Fruit fly (Drosophila melanogaster) whole organism, embryonic: ENCODE results near the gene RpLP1.
A peak's percentile ranks its signal among the peaks of the same experiment; 100 is the strongest.

Source experiments
- ATbp ChIP-seq: fragments of 200-800 bp; sonication (Bioruptor generic); optimal IDR thresholded peaks from 2 replicates; lab custom pipeline; 2017; ENCODE audit warnings: missing biosample characterization, mild to moderate bottlenecking, missing genetic modification characterization, missing genetic modification reagents
- Atf3 ChIP-seq: fragments of 200-800 bp; sonication (Bioruptor generic); optimal IDR thresholded peaks from 3 replicates; lab custom pipeline; 2016; ENCODE audit warnings: missing biosample characterization, missing genetic modification characterization
- CG10431 ChIP-seq: fragments of 200-800 bp; sonication (Bioruptor generic); optimal IDR thresholded peaks from 3 replicates; lab custom pipeline; 2018; ENCODE audit warnings: missing biosample characterization, mild to moderate bottlenecking, missing genetic modification characterization
- CG12391 ChIP-seq: fragments of 200-800 bp; sonication (Bioruptor generic); optimal IDR thresholded peaks from 3 replicates; lab custom pipeline; 2018; ENCODE audit warnings: missing biosample characterization, mild to moderate bottlenecking, missing genetic modification characterization, moderate library complexity
- CG13287 ChIP-seq: fragments of 200-800 bp; sonication (Bioruptor generic); IDR thresholded peaks from 2 replicates; pipeline ENCODE4 v1.3.6; 2022; ENCODE audit warnings: missing biosample characterization, missing genetic modification characterization; ENCODE audit not compliant: partially characterized antibody
- CG13624 ChIP-seq: fragments of 200-800 bp; sonication (Bioruptor generic); optimal IDR thresholded peaks from 2 replicates; lab custom pipeline; 2016; ENCODE audit warnings: missing biosample characterization, missing genetic modification characterization
- CG16779 ChIP-seq: fragments of 200-800 bp; sonication (Bioruptor generic); IDR thresholded peaks from 2 replicates; pipeline ENCODE4 v1.3.6; 2022; ENCODE audit warnings: missing biosample characterization, missing genetic modification characterization
- CG16813 ChIP-seq: fragments of 200-800 bp; sonication (Bioruptor generic); IDR thresholded peaks from 3 replicates; pipeline ENCODE4 v1.3.6; 2022; ENCODE audit warnings: missing biosample characterization, missing genetic modification characterization; ENCODE audit not compliant: partially characterized antibody
- CG17186 ChIP-seq: fragments of 200-800 bp; sonication (Bioruptor generic); optimal IDR thresholded peaks from 3 replicates; lab custom pipeline; 2017; ENCODE audit warnings: missing biosample characterization, missing genetic modification reagents, missing genetic modification characterization
- CG17612 ChIP-seq: fragments of 200-800 bp; sonication (Bioruptor generic); IDR thresholded peaks from 2 replicates; pipeline ENCODE4 v1.3.6; 2022; ENCODE audit warnings: missing biosample characterization, missing genetic modification characterization
- CG18619 ChIP-seq: fragments of 200-800 bp; sonication (Bioruptor generic); optimal IDR thresholded peaks from 3 replicates; lab custom pipeline; 2017; ENCODE audit warnings: missing biosample characterization, mild to moderate bottlenecking, missing genetic modification characterization
- CG31224 ChIP-seq: fragments of 200-800 bp; sonication (Bioruptor generic); IDR thresholded peaks from 2 replicates; pipeline ENCODE4 v1.3.6; 2022; ENCODE audit warnings: missing biosample characterization, missing genetic modification characterization
- CG31388 ChIP-seq: fragments of 200-800 bp; sonication (Bioruptor generic); optimal IDR thresholded peaks from 2 replicates; lab custom pipeline; 2016; ENCODE audit warnings: missing biosample characterization, missing genetic modification characterization
- CG33213 ChIP-seq: fragments of 200-800 bp; sonication (Bioruptor generic); optimal IDR thresholded peaks from 3 replicates; lab custom pipeline; 2016; ENCODE audit warnings: missing biosample characterization, missing genetic modification characterization
- CG34422 ChIP-seq: fragments of 200-800 bp; sonication (Bioruptor generic); IDR thresholded peaks from 3 replicates; pipeline ENCODE4 v1.3.6; 2022; ENCODE audit warnings: missing biosample characterization, missing genetic modification characterization
- CG4282 ChIP-seq: fragments of 200-800 bp; sonication (Bioruptor generic); optimal IDR thresholded peaks from 2 replicates; lab custom pipeline; 2016; ENCODE audit warnings: missing biosample characterization, missing genetic modification characterization
- CG6254 ChIP-seq: fragments of 200-800 bp; sonication (Bioruptor generic); optimal IDR thresholded peaks from 3 replicates; lab custom pipeline; 2017; ENCODE audit warnings: mild to moderate bottlenecking, missing biosample characterization, missing genetic modification reagents, missing genetic modification characterization
- CG6791 ChIP-seq: fragments of 200-800 bp; sonication (Bioruptor generic); IDR thresholded peaks from 3 replicates; pipeline ENCODE4 v1.3.6; 2022; ENCODE audit warnings: missing biosample characterization, missing genetic modification characterization; ENCODE audit not compliant: partially characterized antibody
- D19A ChIP-seq: fragments of 200-800 bp; optimal IDR thresholded peaks from 3 replicates; lab custom pipeline; 2019; ENCODE audit warnings: missing biosample characterization, mild to moderate bottlenecking, missing genetic modification characterization, moderate library complexity
- Dad ChIP-seq: fragments of 200-800 bp; sonication (Bioruptor generic); optimal IDR thresholded peaks from 3 replicates; lab custom pipeline; 2016; ENCODE audit warnings: missing biosample characterization, missing genetic modification characterization
- Dbx ChIP-seq: fragments of 200-800 bp; sonication (Bioruptor generic); IDR thresholded peaks from 3 replicates; pipeline ENCODE4 v1.3.6; 2022; ENCODE audit warnings: missing biosample characterization, missing genetic modification characterization
- Dll ChIP-seq: fragments of 200-800 bp; sonication (Bioruptor generic); IDR thresholded peaks from 4 replicates; pipeline ENCODE4 v1.3.6; 2022; ENCODE audit warnings: missing biosample characterization, missing genetic modification characterization; ENCODE audit not compliant: partially characterized antibody
- Drgx ChIP-seq: fragments of 200-800 bp; sonication (Bioruptor generic); IDR thresholded peaks from 2 replicates; pipeline ENCODE4 v1.3.6; 2022; ENCODE audit warnings: missing biosample characterization, missing genetic modification characterization
- Eip74EF ChIP-seq, 2 experiments: fragments of 200-800 bp in 1 of 2; fragments of >200 bp in 1 of 2; sonication (Bioruptor generic) in 1 of 2; optimal IDR thresholded peaks; 2 replicates each; lab custom pipeline; 2017 to 2019; ENCODE audit warnings: missing biosample characterization in 2 of 2, missing genetic modification characterization in 2 of 2, mild to moderate bottlenecking in 1 of 2, moderate library complexity in 1 of 2
- Ets97D ChIP-seq: fragments of 200-800 bp; sonication (Bioruptor generic); optimal IDR thresholded peaks from 3 replicates; lab custom pipeline; 2016; ENCODE audit warnings: missing biosample characterization, missing genetic modification characterization
- Mes4 ChIP-seq: fragments of 200-800 bp; sonication (Bioruptor generic); optimal IDR thresholded peaks from 2 replicates; lab custom pipeline; 2016; ENCODE audit warnings: missing biosample characterization, missing genetic modification characterization
- NK7.1 ChIP-seq: fragments of 200-800 bp; sonication (Bioruptor generic); optimal IDR thresholded peaks from 3 replicates; lab custom pipeline; 2016; ENCODE audit warnings: missing biosample characterization, missing genetic modification characterization
- Nf-YA ChIP-seq: fragments of 200-800 bp; sonication (Bioruptor generic); IDR thresholded peaks from 2 replicates; pipeline ENCODE4 v1.3.6; 2022; ENCODE audit warnings: missing biosample characterization, missing genetic modification characterization
- Nf-YC ChIP-seq: fragments of 200-800 bp; optimal IDR thresholded peaks from 3 replicates; lab custom pipeline; 2019; ENCODE audit warnings: missing biosample characterization, mild to moderate bottlenecking, missing genetic modification characterization, moderate library complexity
- Opbp ChIP-seq: fragments of 200-800 bp; sonication (Bioruptor generic); IDR thresholded peaks from 3 replicates; pipeline ENCODE4 v1.3.6; 2022; ENCODE audit warnings: missing biosample characterization, missing genetic modification characterization; ENCODE audit not compliant: partially characterized antibody
- Pdp1 ChIP-seq, 2 experiments: fragments of 200-800 bp; sonication (Bioruptor generic); optimal IDR thresholded peaks; 3 replicates each; lab custom pipeline; 2016; ENCODE audit warnings: missing biosample characterization in 2 of 2, missing genetic modification characterization in 2 of 2, mild to moderate bottlenecking in 1 of 2, moderate library complexity in 1 of 2
- Rx ChIP-seq: fragments of 200-800 bp; sonication (Bioruptor generic); IDR thresholded peaks from 2 replicates; pipeline ENCODE4 v1.3.6; 2022; ENCODE audit warnings: missing biosample characterization, missing genetic modification characterization
- Sin3A ChIP-seq: fragments of >200 bp; optimal IDR thresholded peaks from 2 replicates; lab custom pipeline; 2018
- Sox100B ChIP-seq: fragments of 200-800 bp; sonication (Bioruptor generic); optimal IDR thresholded peaks from 3 replicates; lab custom pipeline; 2018; ENCODE audit warnings: missing biosample characterization, mild to moderate bottlenecking, missing genetic modification characterization
- Taf1 ChIP-seq: fragments of 200-800 bp; sonication (Bioruptor generic); IDR thresholded peaks from 2 replicates; pipeline ENCODE4 v1.3.6; 2022; ENCODE audit warnings: missing biosample characterization, missing genetic modification characterization
- abd-A ChIP-seq: fragments of 200-800 bp; sonication (Bioruptor generic); optimal IDR thresholded peaks from 3 replicates; lab custom pipeline; 2019; ENCODE audit warnings: missing biosample characterization, mild to moderate bottlenecking, missing genetic modification characterization, moderate library complexity
- bab2 ChIP-seq: fragments of 200-800 bp; sonication (Bioruptor generic); optimal IDR thresholded peaks from 2 replicates; lab custom pipeline; 2016; ENCODE audit warnings: missing biosample characterization, missing genetic modification characterization
- ci ChIP-seq: fragments of 200-800 bp; sonication (Bioruptor generic); IDR thresholded peaks from 3 replicates; pipeline ENCODE4 v1.3.6; 2022; ENCODE audit warnings: missing biosample characterization, missing genetic modification characterization
- ems ChIP-seq: fragments of 200-800 bp; sonication (Bioruptor generic); optimal IDR thresholded peaks from 3 replicates; lab custom pipeline; 2016; ENCODE audit warnings: missing biosample characterization, missing genetic modification characterization
- en ChIP-seq: fragments of 200-800 bp; sonication (Bioruptor generic); optimal IDR thresholded peaks from 2 replicates; lab custom pipeline; 2016; ENCODE audit warnings: missing biosample characterization, missing genetic modification characterization
- eyg ChIP-seq: fragments of 200-800 bp; sonication (Bioruptor generic); optimal IDR thresholded peaks from 3 replicates; lab custom pipeline; 2016; ENCODE audit warnings: missing biosample characterization, missing genetic modification characterization
- gfzf ChIP-seq: fragments of 200-800 bp; sonication (Bioruptor generic); optimal IDR thresholded peaks from 2 replicates; lab custom pipeline; 2016; ENCODE audit warnings: missing biosample characterization, mild to moderate bottlenecking, missing genetic modification characterization, moderate library complexity
- grau ChIP-seq: fragments of 200-800 bp; optimal IDR thresholded peaks from 3 replicates; lab custom pipeline; 2019; ENCODE audit warnings: missing biosample characterization, mild to moderate bottlenecking, missing genetic modification characterization, moderate library complexity
- gro ChIP-seq: fragments of 200-800 bp; sonication (Bioruptor generic); optimal IDR thresholded peaks from 2 replicates; lab custom pipeline; 2016; ENCODE audit warnings: missing biosample characterization, missing genetic modification characterization
- nerfin-1 ChIP-seq: fragments of 200-800 bp; sonication (Bioruptor generic); optimal IDR thresholded peaks from 3 replicates; lab custom pipeline; 2019; ENCODE audit warnings: missing biosample characterization, mild to moderate bottlenecking, missing genetic modification characterization, moderate library complexity
- pum ChIP-seq: fragments of 200-800 bp; sonication (Bioruptor generic); optimal IDR thresholded peaks from 2 replicates; lab custom pipeline; 2016; ENCODE audit warnings: missing biosample characterization, missing genetic modification characterization
- tap ChIP-seq: fragments of 200-800 bp; optimal IDR thresholded peaks from 3 replicates; lab custom pipeline; 2019; ENCODE audit warnings: missing biosample characterization, mild to moderate bottlenecking, missing genetic modification characterization, moderate library complexity
- unpg ChIP-seq: fragments of 200-800 bp; sonication (Bioruptor generic); optimal IDR thresholded peaks from 3 replicates; lab custom pipeline; 2018; ENCODE audit warnings: missing biosample characterization, mild to moderate bottlenecking, missing genetic modification characterization, moderate library complexity
- zf30C ChIP-seq: fragments of 200-800 bp; sonication (Bioruptor generic); optimal IDR thresholded peaks from 3 replicates; lab custom pipeline; 2018; ENCODE audit warnings: missing biosample characterization, mild to moderate bottlenecking, missing genetic modification characterization

RpLP1 gene

DNA sequence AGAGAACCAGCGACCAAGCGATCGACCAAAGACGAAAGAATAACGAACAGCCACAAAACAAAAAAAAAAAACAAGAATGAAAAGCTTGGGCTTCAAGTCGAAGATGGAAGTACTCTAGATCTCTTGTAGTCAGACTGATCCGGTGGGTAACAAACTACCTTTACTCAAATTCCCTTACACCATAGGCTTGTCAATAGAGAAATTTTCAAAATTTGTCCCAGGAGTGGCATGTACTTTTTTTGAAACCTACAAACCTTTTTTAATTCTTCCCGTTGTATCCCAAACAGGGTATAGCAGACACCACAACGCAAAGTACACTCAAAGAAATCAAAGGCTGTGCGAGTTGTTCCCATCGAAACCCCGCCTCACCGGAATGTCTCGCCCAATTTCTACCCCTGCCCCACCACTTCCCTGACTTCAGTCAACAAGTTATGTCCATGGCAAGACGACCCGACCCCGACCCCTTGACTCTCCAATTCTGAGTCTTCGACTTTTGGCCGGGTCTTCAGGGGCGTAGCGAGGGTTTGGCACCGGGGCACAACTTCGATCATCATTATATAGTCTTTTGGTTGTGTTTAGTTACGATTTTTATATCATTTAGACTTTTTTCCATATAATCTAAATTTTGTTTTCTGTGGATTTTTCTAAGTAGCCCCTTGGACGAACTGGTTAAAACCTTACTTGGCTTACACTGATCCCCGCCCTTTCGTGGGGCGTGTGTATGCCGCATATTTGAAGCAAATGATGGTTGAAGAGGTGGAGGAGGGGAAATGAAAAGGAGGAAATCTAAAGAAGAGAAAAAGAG is 10.1 kb downstream of the RpLP1 start (continued):
- TF ChIP-seq Opbp (GFP tag; lab: Robert Waterston, UW) (peak; percentile 40; the same call in 1 of the 3 replicates), ems (GFP tag; lab: Kevin White, UChicago) (peak; percentile 38), eyg (GFP tag; lab: Kevin White, UChicago) (peak; percentile 39), CG31388 (GFP tag; lab: Kevin White, UChicago) (no peak), Dbx (GFP tag; lab: Robert Waterston, UW) (0 out of 3 replicates have a peak, but pooled peaks have one; percentile 23), Nf-YA (GFP tag; lab: Robert Waterston, UW) (0 out of 2 replicates have a peak, but pooled peaks have one; percentile 47), gfzf (no peak), CG13624 (GFP tag; lab: Kevin White, UChicago) (peak; percentile 42), CG13287 (GFP tag; lab: Robert Waterston, UW) (no peak), Pdp1 (GFP tag; optimal IDR thresholded peaks at IDR 0.05; lab: Kevin White, UChicago) (peak; percentile 61 to 64), bab2 (GFP tag; lab: Kevin White, UChicago) (peak; percentile 23), NK7.1 (no peak), ci (peak; percentile 49; the same call in 1 of the 3 replicates), gro (GFP tag; lab: Kevin White, UChicago) (peak; percentile 40), Atf3 (GFP tag; lab: Kevin White, UChicago) (peak; percentile 18), nerfin-1 (no peak), CG6254 (GFP tag; lab: Kevin White, UChicago) (no peak), zf30C (GFP tag; lab: Kevin White, UChicago) (peak; percentile 61), Drgx (GFP tag; lab: Robert Waterston, UW) (peak; percentile 58), CG16813 (GFP tag; lab: Robert Waterston, UW) (peak; percentile 34; the same call in 1 of the 3 replicates), CG34422 (0 out of 3 replicates have a peak, but pooled peaks have one; percentile 24), Ets97D (GFP tag; lab: Kevin White, UChicago) (no peak), CG17612 (GFP tag; lab: Robert Waterston, UW) (no peak), CG33213 (GFP tag; lab: Kevin White, UChicago) (peak; percentile 13), Sox100B (GFP tag; lab: Kevin White, UChicago) (no peak), ATbp (GFP tag; lab: Kevin White, UChicago) (peak; percentile 13), Rx (GFP tag; lab: Robert Waterston, UW) (no peak), grau (tag; lab: Kevin White, UChicago) (peak; percentile 44), D19A (tag; lab: Kevin White, UChicago) (peak; percentile 93), abd-A (tag; lab: Kevin White, UChicago) (no peak), CG12391 (tag; lab: Kevin White, UChicago) (peak; percentile 62), Eip74EF (GFP tag; optimal IDR thresholded peaks at IDR 0.05; lab: Kevin White, UChicago) (no peak), tap (tag; lab: Kevin White, UChicago) (no peak), CG4282 (GFP tag; lab: Kevin White, UChicago) (no peak), Sin3A (no peak), en (GFP tag; lab: Kevin White, UChicago) (no peak), unpg (peak; percentile 42), Nf-YC (tag; lab: Kevin White, UChicago) (no peak), pum (GFP tag; lab: Kevin White, UChicago) (peak; percentile 74), CG6791 (GFP tag; lab: Robert Waterston, UW) (no peak), CG31224 (GFP tag; lab: Robert Waterston, UW) (peak; percentile 9; the same call in 1 of the 2 replicates), CG18619 (GFP tag; lab: Kevin White, UChicago) (no peak), CG16779 (GFP tag; lab: Robert Waterston, UW) (no peak), CG10431 (GFP tag; lab: Kevin White, UChicago) (no peak), Taf1 (GFP tag; lab: Robert Waterston, UW) (no peak), Dll (no peak), CG17186 (GFP tag; lab: Kevin White, UChicago) (no peak), Dad (GFP tag; lab: Kevin White, UChicago) (peak; percentile 56), Mes4 (GFP tag; lab: Kevin White, UChicago) (no peak)
